Worm (Caenorhabditis elegans) whole organism, dauer: Measurements from ENCODE around the gene C33F10.4.

Source experiments
- unc-62 ChIP-seq: sonication (generic microtip); optimal IDR thresholded peaks from 2 replicates; lab custom pipeline; 2017; ENCODE audit warnings: missing biosample characterization, missing genetic modification reagents, missing genetic modification characterization

C33F10.4 gene

ce11 chrII:4771282-4771681 is 24.3 kb upstream of the C33F10.4 start, which contains the start of gene F26G1.5:
Gene F26G1.5, minus strand, starts transcription at chrII:4771382.
- no peak for TF ChIP-seq unc-62

DNA sequence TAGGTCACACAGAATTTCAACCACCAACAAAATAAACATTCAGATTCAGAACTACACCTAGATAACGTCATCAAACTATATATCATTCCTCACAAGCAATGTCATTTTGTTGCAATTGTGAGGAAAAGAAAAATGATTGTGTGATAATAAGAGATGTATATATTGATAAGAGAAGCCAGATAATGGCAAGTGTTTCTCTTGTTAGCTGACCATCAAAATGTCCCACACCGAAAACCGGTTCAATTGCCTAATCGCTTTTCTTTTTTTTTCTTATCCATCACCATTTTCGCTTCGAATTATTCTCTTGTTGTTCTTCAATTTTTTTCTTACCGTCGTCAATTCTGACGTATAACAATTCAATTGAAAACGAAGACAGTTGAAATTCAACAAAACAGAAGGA is 23.1 kb upstream of the C33F10.4 start:
- TF ChIP-seq unc-62 = no peak

DNA sequence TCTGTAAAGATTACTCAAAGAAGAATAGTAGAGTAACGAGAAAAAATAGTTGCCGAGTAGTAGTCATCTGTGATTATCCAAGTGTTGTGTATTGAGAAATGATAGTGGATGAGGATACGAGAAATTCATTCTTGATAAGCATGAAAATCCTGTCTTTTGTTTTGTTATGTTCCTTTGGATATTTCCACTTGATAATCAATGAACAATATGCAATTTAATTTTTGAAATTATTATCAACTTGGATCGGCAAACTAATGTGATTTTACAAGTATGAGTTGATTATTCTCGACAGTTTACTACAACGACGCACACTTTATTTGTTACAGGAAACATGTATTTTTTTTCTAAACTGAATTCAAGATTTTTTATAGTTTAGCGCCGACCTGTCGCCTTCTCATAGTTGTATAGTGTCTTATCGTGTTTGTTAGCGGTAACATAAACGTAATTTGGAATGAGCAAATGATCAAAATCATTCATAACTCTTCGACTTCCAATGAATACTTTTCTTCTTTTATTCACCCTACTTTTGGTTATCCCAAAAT is 21.6 kb upstream of the C33F10.4 start, which contains the start of the genes F26G1.9 and F26G1.10:
F26G1.9 (minus strand) TSS at position 101 of the 542 bp plus-strand sequence.
F26G1.10 (plus strand) TSS at position 492 of the 542 bp plus-strand sequence.
- no peak for TF ChIP-seq unc-62

ce11 chrII:4775802-4776201 is 19.8 kb upstream of the C33F10.4 start:
- TF ChIP-seq unc-62 = no peak

DNA sequence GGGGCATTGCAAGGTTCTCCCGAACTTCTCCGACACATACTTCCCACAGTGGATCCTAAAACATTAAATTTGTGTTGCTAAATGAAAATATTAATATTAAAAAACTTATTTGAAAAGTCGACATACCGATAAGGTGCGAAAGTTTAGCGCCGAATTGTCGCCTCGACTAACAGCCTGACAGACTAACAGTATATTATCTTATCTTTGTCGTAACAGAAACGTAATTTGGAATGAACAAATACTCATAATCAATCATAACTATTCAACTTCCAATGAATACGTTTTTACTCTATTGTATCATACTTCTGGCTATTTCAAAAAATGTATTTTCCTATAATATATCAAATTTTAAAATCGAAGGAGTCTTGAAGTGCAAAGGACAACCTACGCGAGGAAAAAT is 18.6 kb upstream of the C33F10.4 start, which contains the start of gene F26G1.11:
F26G1.11 (plus strand) TSS at position 205 of the 400 bp plus-strand sequence.
- no peak for TF ChIP-seq unc-62

- TF ChIP-seq unc-62 = no peak
Measured at ce11 chrII:4779753-4780152, 15.8 kb upstream of the C33F10.4 start.

DNA sequence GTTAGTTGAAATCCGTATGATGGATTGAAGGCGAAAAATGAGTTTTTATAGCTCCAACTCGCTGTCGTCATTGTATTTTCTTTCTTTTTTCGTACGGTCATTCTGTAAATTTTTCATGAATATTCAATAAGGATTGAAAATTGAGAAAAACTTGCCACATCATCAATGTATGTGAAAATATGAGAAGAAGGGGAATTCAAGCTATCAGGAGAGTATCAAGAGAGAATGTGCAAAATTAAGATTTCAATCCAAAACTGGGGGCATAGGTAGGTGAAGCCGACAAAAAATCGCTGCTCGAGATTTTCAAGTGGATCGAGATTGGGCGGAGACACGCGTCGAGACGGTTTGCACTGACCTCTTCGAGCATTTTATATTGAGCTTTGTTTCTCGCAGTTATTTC is 11.1 kb upstream of the C33F10.4 start, which contains the start of gene nep-12:
nep-12 (minus strand) TSS at position 101 of the 400 bp plus-strand sequence.
- no peak for TF ChIP-seq unc-62

DNA sequence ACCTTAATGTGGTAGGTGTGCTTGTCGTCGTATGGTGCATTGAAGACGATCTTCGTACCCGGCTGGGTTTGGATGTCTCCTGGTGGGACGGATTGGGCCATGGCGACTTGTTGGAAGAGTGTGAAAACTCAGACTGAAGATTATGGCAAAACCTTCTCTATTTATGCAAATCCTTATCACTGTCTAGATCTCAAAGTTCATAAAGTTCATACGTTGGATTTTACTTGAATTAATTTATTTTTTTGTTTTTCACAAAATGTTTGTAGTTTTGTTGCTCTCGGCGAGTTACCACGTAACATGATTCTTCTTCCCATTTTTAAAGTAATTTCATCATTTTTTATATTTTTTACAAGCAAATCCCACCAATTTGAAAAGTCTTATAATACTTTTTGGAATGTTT is 9.4 kb upstream of the C33F10.4 start, which contains the start of gene msp-3:
msp-3 (minus strand) TSS at position 101 of the 400 bp plus-strand sequence.
- TF ChIP-seq unc-62 = no peak

ce11 chrII:4789835-4790343 is 5.7 kb upstream of the C33F10.4 start, which contains the start of gene F26G1.15:
Gene F26G1.15, plus strand, starts transcription at chrII:4790293.
- no peak for TF ChIP-seq unc-62

DNA sequence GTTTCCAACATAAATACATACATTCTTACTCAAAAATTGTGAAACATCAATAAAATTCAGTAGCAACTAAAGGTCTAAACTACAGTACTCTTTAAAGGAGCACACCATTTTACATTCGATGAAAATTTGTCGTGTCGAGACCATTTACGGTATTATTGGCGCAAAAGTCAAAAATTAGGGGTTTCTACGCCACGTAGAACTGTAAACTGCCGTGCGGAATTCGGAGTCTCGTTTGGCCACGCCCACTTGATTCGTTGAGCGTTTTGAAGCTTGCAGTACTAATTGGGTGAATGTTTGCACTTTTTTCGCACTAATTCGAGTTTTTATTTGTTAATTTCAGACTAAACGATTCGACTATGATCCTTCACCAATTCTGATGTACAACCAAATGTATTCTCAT is 4.9 kb upstream of the C33F10.4 start:
- TF ChIP-seq unc-62 = no peak

- TF ChIP-seq unc-62 = no peak
Measured at ce11 chrII:4791272-4791671, 4.3 kb upstream of the C33F10.4 start, which contains the start of gene F26G1.1. Gene F26G1.1, plus strand, starts transcription at chrII:4791618.

ce11 chrII:4793320-4793719 is 2.2 kb upstream of the C33F10.4 start:
- no peak for TF ChIP-seq unc-62

- TF ChIP-seq unc-62 = no peak
Measured at ce11 chrII:4797071-4797470, 1.5 kb downstream of the C33F10.4 start, which contains the start of gene C33F10.14. Gene C33F10.14, plus strand, starts transcription at chrII:4797371.

DNA sequence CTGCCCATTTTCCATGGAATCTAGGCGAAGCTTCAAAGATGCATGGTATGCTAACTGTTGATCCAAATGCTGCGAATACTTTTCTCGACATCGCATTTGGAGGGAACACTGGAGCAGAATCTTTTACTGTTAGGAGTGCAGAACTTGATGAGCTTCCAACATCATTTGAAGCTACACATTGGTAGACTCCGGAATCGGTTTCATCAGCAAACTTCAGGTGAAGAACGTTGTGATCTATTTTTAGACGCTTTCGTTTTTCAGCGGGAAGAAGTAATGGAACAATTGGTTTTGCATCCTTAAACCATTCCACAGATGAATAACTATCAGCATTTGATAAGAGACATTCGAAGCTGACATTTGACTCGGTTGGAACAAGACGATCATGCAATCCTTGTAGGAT is 5.0 kb downstream of the C33F10.4 start:
- no peak for TF ChIP-seq unc-62

- TF ChIP-seq unc-62 = no peak
Measured at ce11 chrII:4802917-4803316, 7.4 kb downstream of the C33F10.4 start.

ce11 chrII:4805799-4806198 is 10.2 kb downstream of the C33F10.4 start:
- TF ChIP-seq unc-62 = no peak

DNA sequence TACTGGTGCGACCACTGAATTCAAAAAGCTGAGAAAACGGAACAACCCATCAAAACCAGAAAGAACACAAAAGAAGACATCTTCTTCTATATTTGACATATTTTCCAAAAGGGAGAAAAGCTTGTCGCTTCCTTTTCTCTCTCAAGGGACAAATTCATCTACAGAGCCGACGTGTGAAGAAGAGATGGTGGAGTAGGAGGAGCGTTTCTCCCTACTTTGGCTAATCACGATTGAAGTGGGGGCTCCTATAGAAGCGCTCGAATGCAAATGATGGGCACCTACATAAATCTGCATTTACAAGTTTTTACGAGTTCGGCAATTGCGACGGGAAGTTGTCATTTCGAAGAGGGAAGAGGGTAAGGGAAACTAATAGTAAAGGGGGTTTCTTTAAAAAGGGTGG is 10.7 kb downstream of the C33F10.4 start:
- TF ChIP-seq unc-62 = no peak

ce11 chrII:4806726-4807125 is 11.2 kb downstream of the C33F10.4 start:
- TF ChIP-seq unc-62 = no peak
